Worm (Caenorhabditis elegans) whole organism, L4 larva: ENCODE results near the gene mon-2.

Source experiments
- F10B5.3 ChIP-seq: sonication (generic microtip); optimal IDR thresholded peaks from 2 replicates; lab custom pipeline; 2016; ENCODE audit warnings: mild to moderate bottlenecking, missing genetic modification characterization, missing compliant biosample characterization
- F44E2.7 ChIP-seq: fragments of 200-800 bp; sonication (Bioruptor generic); IDR thresholded peaks from 2 replicates; pipeline ENCODE4 v2.1.2; 2022; ENCODE audit warnings: missing genetic modification characterization, missing compliant biosample characterization
- ZK546.5 ChIP-seq, 2 experiments: sonication (generic microtip); optimal IDR thresholded peaks; 2 replicates each; lab custom pipeline; 2017; ENCODE audit warnings: missing biosample characterization in 2 of 2, missing genetic modification characterization in 2 of 2
- aha-1 ChIP-seq: fragments of 150-350 bp; peaks from one replicate; lab custom pipeline; 2014; ENCODE audit warnings: missing biosample characterization, missing genetic modification characterization
- aly-2 ChIP-seq: sonication (generic microtip); optimal IDR thresholded peaks from 2 replicates; lab custom pipeline; 2018; ENCODE audit warnings: missing biosample characterization, missing genetic modification characterization
- daf-16 ChIP-seq, 3 experiments: sonication (generic microtip); optimal IDR thresholded peaks; 2 replicates each; lab custom pipeline; 2016 to 2017; ENCODE audit warnings: missing genetic modification characterization in 3 of 3, missing genetic modification reagents in 3 of 3, mild to moderate bottlenecking in 2 of 3, missing compliant biosample characterization in 2 of 3, missing biosample characterization in 1 of 3, moderate library complexity in 1 of 3
- dmd-6 ChIP-seq: fragments of 200-800 bp; sonication (Bioruptor generic); IDR thresholded peaks from 2 replicates; pipeline ENCODE4 v1.3.6; 2022; ENCODE audit warnings: missing genetic modification reagents, missing genetic modification characterization, missing compliant biosample characterization
- dpl-1 ChIP-seq: fragments of 150-350 bp; optimal IDR thresholded peaks from 2 replicates; lab custom pipeline; 2014; ENCODE audit warnings: missing biosample characterization, missing genetic modification reagents, missing genetic modification characterization
- dve-1 ChIP-seq: sonication (generic microtip); optimal IDR thresholded peaks from 2 replicates; lab custom pipeline; 2017; ENCODE audit warnings: antibody characterized with exemption, mild to moderate bottlenecking, missing genetic modification characterization, missing compliant biosample characterization; ENCODE audit not compliant: insufficient read depth
- egl-27 ChIP-seq: sonication (generic microtip); optimal IDR thresholded peaks from 3 replicates; lab custom pipeline; 2017; ENCODE audit warnings: missing biosample characterization, missing genetic modification reagents, missing genetic modification characterization
- hlh-30 ChIP-seq: sonication (generic microtip); optimal IDR thresholded peaks from 2 replicates; lab custom pipeline; 2017; ENCODE audit warnings: antibody characterized with exemption, mild to moderate bottlenecking, missing genetic modification characterization, missing compliant biosample characterization; ENCODE audit not compliant: insufficient read depth
- hmg-1.1 ChIP-seq: fragments of 200-800 bp; sonication (Bioruptor generic); IDR thresholded peaks from 2 replicates; pipeline ENCODE4 v1.3.6; 2022; ENCODE audit warnings: missing genetic modification reagents, missing genetic modification characterization, missing compliant biosample characterization
- lin-29 ChIP-seq: fragments of 200-800 bp; sonication (Bioruptor generic); IDR thresholded peaks from 2 replicates; pipeline ENCODE4 v1.3.6; 2022; ENCODE audit warnings: missing genetic modification reagents, missing genetic modification characterization, missing compliant biosample characterization
- lin-38 ChIP-seq: fragments of 200-800 bp; sonication (Bioruptor generic); IDR thresholded peaks from 2 replicates; pipeline ENCODE4 v1.3.6; 2022; ENCODE audit warnings: missing genetic modification reagents, missing genetic modification characterization, missing compliant biosample characterization
- lsy-2 ChIP-seq, 2 experiments: fragments of 150-350 bp in 1 of 2; sonication (generic microtip) in 1 of 2; optimal IDR thresholded peaks; 2 replicates each; lab custom pipeline; 2014 to 2017; ENCODE audit warnings: missing biosample characterization in 2 of 2, missing genetic modification characterization in 2 of 2
- madf-9 ChIP-seq: fragments of 200-800 bp; sonication (Bioruptor generic); conservative IDR thresholded peaks from 2 replicates; pipeline ENCODE4 v1.3.6; 2022; ENCODE audit warnings: missing genetic modification reagents, missing genetic modification characterization, missing compliant biosample characterization
- mep-1 ChIP-seq: fragments of 150-350 bp; sonication (generic microtip); optimal IDR thresholded peaks from 3 replicates; lab custom pipeline; 2014; ENCODE audit warnings: missing biosample characterization, missing genetic modification characterization
- mes-2 ChIP-seq: sonication (generic microtip); optimal IDR thresholded peaks from 2 replicates; lab custom pipeline; 2016; ENCODE audit warnings: missing genotype, mild to moderate bottlenecking, missing genetic modification characterization, missing compliant biosample characterization; ENCODE audit not compliant: poor library complexity, severe bottlenecking
- mxl-2 ChIP-seq: fragments of 200-800 bp; sonication (Bioruptor generic); conservative IDR thresholded peaks from 2 replicates; pipeline ENCODE4 v1.3.6; 2022; ENCODE audit warnings: missing genetic modification reagents, missing genetic modification characterization, missing compliant biosample characterization
- nhr-237 ChIP-seq: sonication (generic microtip); optimal IDR thresholded peaks from 2 replicates; lab custom pipeline; 2017; ENCODE audit warnings: missing biosample characterization, missing genetic modification characterization
- nhr-28 ChIP-seq: fragments of 150-350 bp; optimal IDR thresholded peaks from 2 replicates; lab custom pipeline; 2014; ENCODE audit warnings: missing biosample characterization, missing genetic modification characterization
- nhr-6 ChIP-seq: fragments of 150-350 bp; optimal IDR thresholded peaks from 2 replicates; lab custom pipeline; 2014; ENCODE audit warnings: missing biosample characterization, missing genetic modification characterization
- pha-4 ChIP-seq, 2 experiments: fragments of 150-350 bp in 1 of 2; fragments of 200-800 bp in 1 of 2; sonication (Bioruptor generic) in 1 of 2; IDR thresholded peaks in 1 of 2; optimal IDR thresholded peaks in 1 of 2; 2 replicates each; pipeline versions ENCODE4 v1.3.6 to Lab custom; 2014 to 2022; ENCODE audit warnings: missing genetic modification characterization in 2 of 2, missing genetic modification reagents in 2 of 2, missing biosample characterization in 1 of 2, missing compliant biosample characterization in 1 of 2
- snpc-1.2 ChIP-seq: fragments of 200-800 bp; sonication (Bioruptor generic); IDR thresholded peaks from 2 replicates; pipeline ENCODE4 v1.3.6; 2022; ENCODE audit warnings: missing genetic modification reagents, missing genetic modification characterization, missing compliant biosample characterization
- spr-3 ChIP-seq: fragments of 200-800 bp; sonication (Bioruptor generic); optimal IDR thresholded peaks from 2 replicates; lab custom pipeline; 2018; ENCODE audit warnings: mild to moderate bottlenecking, missing genetic modification characterization, missing compliant biosample characterization
- tag-97 ChIP-seq: fragments of 200-800 bp; sonication (Bioruptor generic); IDR thresholded peaks from 2 replicates; pipeline ENCODE4 v1.3.6; 2022; ENCODE audit warnings: missing genetic modification characterization, missing compliant biosample characterization
- unc-130 ChIP-seq: sonication (generic microtip); optimal IDR thresholded peaks from 2 replicates; lab custom pipeline; 2016; ENCODE audit warnings: missing genetic modification reagents, missing genetic modification characterization, missing compliant biosample characterization
- unc-39 ChIP-seq: sonication (generic microtip); optimal IDR thresholded peaks from 2 replicates; lab custom pipeline; 2017; ENCODE audit warnings: missing biosample characterization, missing genetic modification characterization
- unc-62 ChIP-seq, 3 experiments: fragments of 150-350 bp in 1 of 3; sonication (generic microtip); optimal IDR thresholded peaks in 2 of 3; peaks in 1 of 3; 1 replicate in 1 of 3; 2 replicates in 2 of 3; lab custom pipeline; 2014 to 2017; ENCODE audit warnings: missing biosample characterization in 3 of 3, missing genetic modification characterization in 3 of 3, missing genetic modification reagents in 3 of 3, missing genotype in 1 of 3
- zip-2 ChIP-seq: fragments of 150-350 bp; optimal IDR thresholded peaks from 2 replicates; lab custom pipeline; 2014; ENCODE audit warnings: missing biosample characterization, missing genetic modification characterization

mon-2 gene

DNA sequence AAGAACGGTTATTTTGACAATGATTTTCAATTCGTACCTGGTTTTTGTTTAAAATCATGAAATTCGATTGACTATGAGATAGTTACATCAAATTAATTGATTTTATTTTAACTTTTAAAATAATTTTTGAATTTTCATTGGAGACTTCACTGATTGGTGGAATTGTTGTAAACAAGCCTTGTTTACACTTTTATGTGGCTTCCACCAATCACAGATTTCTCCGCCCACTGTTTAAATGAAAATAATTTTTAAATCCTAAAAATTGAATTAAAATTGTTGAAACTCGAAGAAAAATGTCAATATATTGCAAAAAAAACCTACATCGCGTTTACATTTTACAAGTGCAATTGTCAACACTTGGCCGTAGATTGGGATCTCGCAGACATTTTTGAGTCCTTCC, 24.0 kb downstream of the mon-2 start:
- TF ChIP-seq unc-39 (no peak), aha-1 (tag; lab: Kevin White, UChicago) (peak; percentile 79)

DNA sequence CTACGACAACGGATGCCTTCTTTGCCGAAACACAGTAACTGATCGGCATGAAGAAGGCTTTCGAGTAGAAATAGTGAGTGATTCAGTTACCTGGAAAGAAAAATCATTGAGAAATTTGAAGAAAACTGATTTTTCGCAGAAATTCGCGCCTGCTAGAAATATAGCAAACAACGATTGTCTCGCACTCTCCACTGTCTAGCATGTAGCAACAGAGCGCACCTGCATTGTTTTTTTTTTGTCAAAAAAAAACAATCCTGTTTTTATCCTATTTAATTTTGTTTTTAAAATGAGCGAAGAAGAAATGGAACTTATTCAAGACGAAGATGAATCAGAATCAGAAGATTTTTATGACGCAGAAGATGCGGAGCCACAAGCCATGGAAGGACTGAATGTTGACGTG, 24.5 kb downstream of the mon-2 start, which contains the start of the genes ddb-1 and M18.6:
TSS of gene ddb-1 (minus strand) at position 90 of the 400 bp plus-strand sequence.
TSS of gene M18.6 (plus strand) at position 235 of the 400 bp plus-strand sequence.
- TF ChIP-seq aly-2 (tag; lab: Kevin White, UChicago), result no peak
- TF ChIP-seq F10B5.3 (tag; lab: Kevin White, UChicago), result no peak
- TF ChIP-seq dmd-6 (GFP tag; lab: Robert Waterston, UW), result no peak
- TF ChIP-seq lin-38 (GFP tag; lab: Robert Waterston, UW), result peak; percentile 93
- peak; percentile 25 for TF ChIP-seq nhr-28 (tag; lab: Kevin White, UChicago)
- peak; percentile 70 for TF ChIP-seq unc-130
- peak; percentile 48 for TF ChIP-seq mes-2 (tag; lab: Kevin White, UChicago)
- TF ChIP-seq hmg-1.1 (GFP tag; lab: Robert Waterston, UW), result 0 out of 2 replicates have a peak, but pooled peaks have one; percentile 15
- peak in 1 of 2 experiments; percentile 56 for TF ChIP-seq lsy-2 (tag; optimal IDR thresholded peaks at IDR 0.05; lab: Kevin White, UChicago)
- peak; percentile 22 for TF ChIP-seq mep-1 (tag; lab: Kevin White, UChicago)
- TF ChIP-seq dpl-1 (GFP tag; lab: Kevin White, UChicago), result peak; percentile 24
- peak; percentile 50 for TF ChIP-seq nhr-6
- TF ChIP-seq F44E2.7 (GFP tag; lab: Robert Waterston, UW), result no peak
- TF ChIP-seq dve-1 (tag; lab: Kevin White, UChicago), result peak; percentile 26
- peak; percentile 3 for TF ChIP-seq hlh-30
- TF ChIP-seq daf-16 (GFP tag; optimal IDR thresholded peaks at IDR 0.05; lab: Kevin White, UChicago), result no peak
- peak; percentile 41 for TF ChIP-seq daf-16 (tag; optimal IDR thresholded peaks at IDR 0.05; lab: Kevin White, UChicago)
- no peak for TF ChIP-seq pha-4 (GFP tag; IDR thresholded peaks at IDR 0.05; lab: Robert Waterston, UW)
- peak; percentile 19 for TF ChIP-seq pha-4 (tag; optimal IDR thresholded peaks at IDR 0.05; lab: Kevin White, UChicago)

ce11 chrIV:12122874-12123664, 26.5 kb downstream of the mon-2 start, which contains the start of gene aly-3:
Gene aly-3 (plus strand): TSS chrIV:12123282.
- TF ChIP-seq lsy-2 (tag; optimal IDR thresholded peaks at IDR 0.05; lab: Kevin White, UChicago), result peak in 1 of 2 experiments; percentile 57
- TF ChIP-seq mep-1 (tag; lab: Kevin White, UChicago), result peak; percentile 47
- TF ChIP-seq dve-1 (tag; lab: Kevin White, UChicago), result peak; percentile 39
- TF ChIP-seq unc-62 (GFP tag; optimal IDR thresholded peaks at IDR 0.05 in 1 of 2; lab: Kevin White, UChicago), result peak in 1 of 2 experiments; percentile 39
- no peak for TF ChIP-seq unc-62 (tag; optimal IDR thresholded peaks at IDR 0.05; lab: Kevin White, UChicago)
- TF ChIP-seq spr-3 (GFP tag; lab: Kevin White, UChicago), result no peak
- no peak for TF ChIP-seq zip-2 (tag; lab: Kevin White, UChicago)
- TF ChIP-seq snpc-1.2 (GFP tag; lab: Robert Waterston, UW), result no peak
- TF ChIP-seq lin-38 (GFP tag; lab: Robert Waterston, UW), result peak; percentile 49; the same call in 1 of the 2 replicates
- no peak for TF ChIP-seq nhr-237 (tag; lab: Kevin White, UChicago)
- TF ChIP-seq mes-2 (tag; lab: Kevin White, UChicago), result peak; percentile 64
- TF ChIP-seq egl-27 (tag; lab: Kevin White, UChicago), result no peak
- peak; percentile 12 for TF ChIP-seq dpl-1 (GFP tag; lab: Kevin White, UChicago)
- TF ChIP-seq lin-29 (GFP tag; lab: Robert Waterston, UW), result no peak
- peak; percentile 92 for TF ChIP-seq aha-1 (tag; lab: Kevin White, UChicago)
- no peak for TF ChIP-seq daf-16 (GFP tag; optimal IDR thresholded peaks at IDR 0.05; lab: Kevin White, UChicago)
- TF ChIP-seq daf-16 (tag; optimal IDR thresholded peaks at IDR 0.05; lab: Kevin White, UChicago), result peak; percentile 44
- TF ChIP-seq madf-9 (GFP tag; lab: Robert Waterston, UW), result no peak
- no peak for TF ChIP-seq mxl-2 (GFP tag; lab: Robert Waterston, UW)
- no peak for TF ChIP-seq tag-97 (GFP tag; lab: Robert Waterston, UW)
- TF ChIP-seq F10B5.3 (tag; lab: Kevin White, UChicago), result no peak
- TF ChIP-seq ZK546.5 (tag; optimal IDR thresholded peaks at IDR 0.05; lab: Kevin White, UChicago), result no peak
